Fruit fly (Drosophila melanogaster) whole organism, embryonic: ENCODE data around the gene CG15286.

Experiments
- Abd-B ChIP-seq: fragments of 200-800 bp; sonication (Bioruptor generic); optimal IDR thresholded peaks from 2 replicates; lab custom pipeline; 2018; ENCODE audit warnings: missing biosample characterization, mild to moderate bottlenecking, missing genetic modification characterization, moderate library complexity
- Atf-2 ChIP-seq: fragments of 200-800 bp; sonication (Bioruptor generic); optimal IDR thresholded peaks from 2 replicates; lab custom pipeline; 2016; ENCODE audit warnings: missing biosample characterization, missing genetic modification characterization
- CG11723 ChIP-seq: fragments of 200-800 bp; sonication (Bioruptor generic); optimal IDR thresholded peaks from 2 replicates; lab custom pipeline; 2017; ENCODE audit warnings: missing biosample characterization, mild to moderate bottlenecking, missing genetic modification characterization
- CG12659 ChIP-seq: fragments of 200-800 bp; sonication (Bioruptor generic); optimal IDR thresholded peaks from 3 replicates; lab custom pipeline; 2017; ENCODE audit warnings: mild to moderate bottlenecking, missing biosample characterization, missing genetic modification reagents, missing genetic modification characterization
- CG15696 ChIP-seq: fragments of 200-800 bp; sonication (Bioruptor generic); optimal IDR thresholded peaks from 2 replicates; lab custom pipeline; 2019; ENCODE audit warnings: missing biosample characterization, mild to moderate bottlenecking, missing genetic modification characterization, moderate library complexity
- CG1603 ChIP-seq: fragments of 200-800 bp; sonication (Bioruptor generic); optimal IDR thresholded peaks from 2 replicates; lab custom pipeline; 2019; ENCODE audit warnings: missing biosample characterization, mild to moderate bottlenecking, missing genetic modification characterization, moderate library complexity
- CG16863 ChIP-seq: fragments of 200-800 bp; sonication (Bioruptor generic); optimal IDR thresholded peaks from 3 replicates; lab custom pipeline; 2016; ENCODE audit warnings: missing biosample characterization, missing genetic modification characterization
- CG2129 ChIP-seq: fragments of 200-800 bp; sonication (Bioruptor generic); IDR thresholded peaks from 2 replicates; pipeline ENCODE4 v1.3.6; 2022; ENCODE audit warnings: missing biosample characterization, missing genetic modification characterization; ENCODE audit not compliant: partially characterized antibody
- CG2202 ChIP-seq: fragments of 200-800 bp; sonication (Bioruptor generic); optimal IDR thresholded peaks from 2 replicates; lab custom pipeline; 2018; ENCODE audit warnings: missing biosample characterization, mild to moderate bottlenecking, missing genetic modification characterization
- CG2678 ChIP-seq: fragments of 200-800 bp; sonication (Bioruptor generic); optimal IDR thresholded peaks from 3 replicates; lab custom pipeline; 2019; ENCODE audit warnings: missing biosample characterization, mild to moderate bottlenecking, missing genetic modification characterization, moderate library complexity
- CG31365 ChIP-seq: fragments of 200-800 bp; sonication (Bioruptor generic); optimal IDR thresholded peaks from 2 replicates; lab custom pipeline; 2018; ENCODE audit warnings: missing biosample characterization, mild to moderate bottlenecking, missing genetic modification characterization
- CG34224 ChIP-seq: fragments of 200-800 bp; sonication (Bioruptor generic); IDR thresholded peaks from 3 replicates; pipeline ENCODE4 v1.3.6; 2022; ENCODE audit warnings: missing biosample characterization, missing genetic modification characterization; ENCODE audit not compliant: partially characterized antibody
- CG34422 ChIP-seq: fragments of 200-800 bp; sonication (Bioruptor generic); IDR thresholded peaks from 3 replicates; pipeline ENCODE4 v1.3.6; 2022; ENCODE audit warnings: missing biosample characterization, missing genetic modification characterization
- CG6654 ChIP-seq: fragments of 200-800 bp; sonication (Bioruptor generic); optimal IDR thresholded peaks from 2 replicates; lab custom pipeline; 2017; ENCODE audit warnings: missing biosample characterization, mild to moderate bottlenecking, missing genetic modification characterization
- CG6791 ChIP-seq: fragments of 200-800 bp; sonication (Bioruptor generic); IDR thresholded peaks from 3 replicates; pipeline ENCODE4 v1.3.6; 2022; ENCODE audit warnings: missing biosample characterization, missing genetic modification characterization; ENCODE audit not compliant: partially characterized antibody
- CG7963 ChIP-seq: fragments of 200-800 bp; sonication (Bioruptor generic); IDR thresholded peaks from 3 replicates; pipeline ENCODE4 v1.3.6; 2022; ENCODE audit warnings: missing biosample characterization, missing genetic modification characterization; ENCODE audit not compliant: partially characterized antibody
- CG8089 ChIP-seq: fragments of 200-800 bp; sonication (Bioruptor generic); optimal IDR thresholded peaks from 3 replicates; lab custom pipeline; 2016; ENCODE audit warnings: missing biosample characterization, missing genetic modification characterization
- CG9817 ChIP-seq: fragments of 200-800 bp; sonication (Bioruptor generic); optimal IDR thresholded peaks from 2 replicates; lab custom pipeline; 2018; ENCODE audit warnings: missing biosample characterization, mild to moderate bottlenecking, missing genetic modification characterization, moderate library complexity
- CTCF ChIP-seq: fragments of 200-800 bp; sonication (Bioruptor generic); optimal IDR thresholded peaks from 2 replicates; lab custom pipeline; 2017; ENCODE audit warnings: missing biosample characterization, mild to moderate bottlenecking, missing genetic modification characterization, moderate library complexity
- CkIIα-i1 ChIP-seq: fragments of 200-800 bp; sonication (Bioruptor generic); IDR thresholded peaks from 2 replicates; pipeline ENCODE4 v1.3.6; 2022; ENCODE audit warnings: missing biosample characterization, missing genetic modification characterization
- Dbx ChIP-seq: fragments of 200-800 bp; sonication (Bioruptor generic); IDR thresholded peaks from 3 replicates; pipeline ENCODE4 v1.3.6; 2022; ENCODE audit warnings: missing biosample characterization, missing genetic modification characterization
- Dll ChIP-seq: fragments of 200-800 bp; sonication (Bioruptor generic); IDR thresholded peaks from 4 replicates; pipeline ENCODE4 v1.3.6; 2022; ENCODE audit warnings: missing biosample characterization, missing genetic modification characterization; ENCODE audit not compliant: partially characterized antibody
- Doc3 ChIP-seq: fragments of 200-800 bp; sonication (Bioruptor generic); IDR thresholded peaks from 3 replicates; pipeline ENCODE4 v1.3.6; 2022; ENCODE audit warnings: missing biosample characterization, missing genetic modification characterization; ENCODE audit not compliant: partially characterized antibody
- ERR ChIP-seq: fragments of 200-800 bp; sonication (Bioruptor generic); optimal IDR thresholded peaks from 2 replicates; lab custom pipeline; 2016; ENCODE audit warnings: missing biosample characterization, missing genetic modification characterization
- HLH4C ChIP-seq: fragments of 200-800 bp; sonication (Bioruptor generic); IDR thresholded peaks from 3 replicates; pipeline ENCODE4 v1.3.6; 2022; ENCODE audit warnings: missing biosample characterization, missing genetic modification characterization; ENCODE audit not compliant: partially characterized antibody
- HmgZ ChIP-seq: fragments of 200-800 bp; sonication (Bioruptor generic); optimal IDR thresholded peaks from 2 replicates; lab custom pipeline; 2018; ENCODE audit warnings: missing biosample characterization, mild to moderate bottlenecking, missing genetic modification characterization
- Hsf ChIP-seq: fragments of 200-800 bp; sonication (Bioruptor generic); optimal IDR thresholded peaks from 3 replicates; lab custom pipeline; 2016; ENCODE audit warnings: missing biosample characterization, missing genetic modification characterization
- Jarid2 ChIP-seq: fragments of 200-800 bp; sonication (Bioruptor generic); optimal IDR thresholded peaks from 3 replicates; lab custom pipeline; 2017; ENCODE audit warnings: mild to moderate bottlenecking, missing biosample characterization, missing genetic modification reagents, missing genetic modification characterization
- MESR4 ChIP-seq: fragments of 200-800 bp; sonication (Bioruptor generic); optimal IDR thresholded peaks from 2 replicates; lab custom pipeline; 2018; ENCODE audit warnings: missing biosample characterization, mild to moderate bottlenecking, missing genetic modification characterization, moderate library complexity
- Myb ChIP-seq: fragments of 200-800 bp; sonication (Bioruptor generic); optimal IDR thresholded peaks from 2 replicates; lab custom pipeline; 2016; ENCODE audit warnings: missing biosample characterization, missing genetic modification characterization
- Nf-YA ChIP-seq: fragments of 200-800 bp; sonication (Bioruptor generic); IDR thresholded peaks from 2 replicates; pipeline ENCODE4 v1.3.6; 2022; ENCODE audit warnings: missing biosample characterization, missing genetic modification characterization
- Opbp ChIP-seq: fragments of 200-800 bp; sonication (Bioruptor generic); IDR thresholded peaks from 3 replicates; pipeline ENCODE4 v1.3.6; 2022; ENCODE audit warnings: missing biosample characterization, missing genetic modification characterization; ENCODE audit not compliant: partially characterized antibody
- Sin3A ChIP-seq: fragments of >200 bp; optimal IDR thresholded peaks from 2 replicates; lab custom pipeline; 2018
- Six4 ChIP-seq: fragments of 200-800 bp; sonication (Bioruptor generic); optimal IDR thresholded peaks from 2 replicates; lab custom pipeline; 2016; ENCODE audit warnings: missing biosample characterization, missing genetic modification characterization
- Sry-δ ChIP-seq: fragments of 200-800 bp; sonication (Bioruptor generic); optimal IDR thresholded peaks from 2 replicates; lab custom pipeline; 2016; ENCODE audit warnings: missing biosample characterization, missing genetic modification characterization
- Vsx1 ChIP-seq: fragments of 200-800 bp; sonication (Bioruptor generic); optimal IDR thresholded peaks from 2 replicates; lab custom pipeline; 2017; ENCODE audit warnings: missing biosample characterization, mild to moderate bottlenecking, missing genetic modification characterization, missing genetic modification reagents
- YL-1 ChIP-seq: fragments of 200-800 bp; sonication (Bioruptor generic); optimal IDR thresholded peaks from 3 replicates; lab custom pipeline; 2017; ENCODE audit warnings: missing biosample characterization, mild to moderate bottlenecking, missing genetic modification characterization
- ash1 ChIP-seq: fragments of 200-800 bp; sonication (Bioruptor generic); optimal IDR thresholded peaks from 2 replicates; lab custom pipeline; 2018; ENCODE audit warnings: missing biosample characterization, mild to moderate bottlenecking, missing genetic modification characterization
- chinmo ChIP-seq: fragments of 200-800 bp; sonication (Bioruptor generic); IDR thresholded peaks from 4 replicates; pipeline ENCODE4 v1.3.6; 2022; ENCODE audit warnings: missing biosample characterization, missing genetic modification characterization; ENCODE audit not compliant: partially characterized antibody
- danr ChIP-seq: fragments of 200-800 bp; sonication (Bioruptor generic); IDR thresholded peaks from 2 replicates; pipeline ENCODE4 v1.3.6; 2022; ENCODE audit warnings: missing biosample characterization, missing genetic modification characterization
- dati ChIP-seq: fragments of 200-800 bp; sonication (Bioruptor generic); IDR thresholded peaks from 2 replicates; pipeline ENCODE4 v1.3.6; 2022; ENCODE audit warnings: missing biosample characterization, missing genetic modification characterization
- gfzf ChIP-seq: fragments of 200-800 bp; sonication (Bioruptor generic); optimal IDR thresholded peaks from 2 replicates; lab custom pipeline; 2016; ENCODE audit warnings: missing biosample characterization, mild to moderate bottlenecking, missing genetic modification characterization, moderate library complexity
- grau ChIP-seq: fragments of 200-800 bp; optimal IDR thresholded peaks from 3 replicates; lab custom pipeline; 2019; ENCODE audit warnings: missing biosample characterization, mild to moderate bottlenecking, missing genetic modification characterization, moderate library complexity
- nerfin-2 ChIP-seq: fragments of 200-800 bp; sonication (Bioruptor generic); IDR thresholded peaks from 2 replicates; pipeline ENCODE4 v1.3.6; 2022; ENCODE audit warnings: missing biosample characterization, missing genetic modification characterization; ENCODE audit not compliant: partially characterized antibody
- pzg ChIP-seq: fragments of 200-800 bp; sonication (Bioruptor generic); optimal IDR thresholded peaks from 3 replicates; lab custom pipeline; 2018; ENCODE audit warnings: missing biosample characterization, mild to moderate bottlenecking, missing genetic modification characterization, moderate library complexity
- sr ChIP-seq: fragments of 200-800 bp; sonication (Bioruptor generic); IDR thresholded peaks from 3 replicates; pipeline ENCODE4 v1.3.6; 2022; ENCODE audit warnings: missing biosample characterization, missing genetic modification characterization
- tll ChIP-seq, 2 experiments: fragments of 200-800 bp in 1 of 2; fragments of >200 bp in 1 of 2; sonication (Bioruptor generic) in 1 of 2; optimal IDR thresholded peaks; 2 replicates each; lab custom pipeline; 2017 to 2019; ENCODE audit warnings: missing biosample characterization in 2 of 2, missing genetic modification characterization in 2 of 2, mild to moderate bottlenecking in 1 of 2, moderate library complexity in 1 of 2
- unc-4 ChIP-seq: fragments of 200-800 bp; sonication (Bioruptor generic); IDR thresholded peaks from 2 replicates; pipeline ENCODE4 v1.3.6; 2022; ENCODE audit warnings: missing biosample characterization, missing genetic modification characterization; ENCODE audit not compliant: partially characterized antibody
- usp ChIP-seq: fragments of >200 bp; optimal IDR thresholded peaks from 2 replicates; lab custom pipeline; 2017; ENCODE audit warnings: missing biosample characterization, missing genetic modification characterization

Gene CG15286

DNA sequence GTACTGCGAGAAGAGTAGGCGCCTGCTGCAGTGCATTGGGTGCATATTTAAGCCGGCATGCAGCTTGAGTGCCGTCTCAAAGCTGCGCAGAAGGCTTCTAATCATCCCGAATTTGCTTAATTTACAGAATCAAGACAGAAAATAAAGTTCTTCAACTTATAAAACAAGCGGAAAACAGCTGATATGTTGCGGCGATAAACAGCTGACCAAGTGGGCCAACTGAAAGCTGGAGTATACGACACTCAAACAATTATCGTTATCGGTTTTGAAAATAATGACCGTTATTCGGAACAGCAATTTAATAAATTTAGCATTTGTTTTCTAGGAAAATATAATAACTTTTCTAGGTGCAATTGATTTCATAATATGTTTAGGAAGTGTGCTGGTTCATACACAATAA, 10.6 kb downstream of the CG15286 start, which contains the start of gene mTTF (continued):
- no peak for TF ChIP-seq sr (GFP tag; lab: Robert Waterston, UW)
- TF ChIP-seq pzg: peak; percentile 82
- no peak for TF ChIP-seq Abd-B
- no peak for TF ChIP-seq Dbx
- peak; percentile 33 for TF ChIP-seq Sin3A (lab: Kevin White, UChicago)
- TF ChIP-seq Hsf (GFP tag; lab: Kevin White, UChicago): no peak
- peak; percentile 60; the same call in 3 of the 4 replicates for TF ChIP-seq Dll (GFP tag; lab: Robert Waterston, UW)
- TF ChIP-seq CG31365 (tag; lab: Kevin White, UChicago): no peak
- TF ChIP-seq CTCF: peak; percentile 37
- 0 out of 4 replicates have a peak, but pooled peaks have one; percentile 57 for TF ChIP-seq chinmo
- no peak for TF ChIP-seq CG16863 (GFP tag; lab: Kevin White, UChicago)
- 0 out of 3 replicates have a peak, but pooled peaks have one; percentile 41 for TF ChIP-seq Doc3 (GFP tag; lab: Robert Waterston, UW)
- peak; percentile 72 for TF ChIP-seq CG1603 (tag; lab: Kevin White, UChicago)
- no peak for TF ChIP-seq CG6654 (GFP tag; lab: Kevin White, UChicago)
- no peak for TF ChIP-seq CG8089 (GFP tag; lab: Kevin White, UChicago)
- no peak for TF ChIP-seq CG2129 (GFP tag; lab: Robert Waterston, UW)
- TF ChIP-seq usp: no peak
- TF ChIP-seq gfzf (GFP tag; lab: Kevin White, UChicago): peak; percentile 34
- no peak for TF ChIP-seq grau (tag; lab: Kevin White, UChicago)
- TF ChIP-seq CkIIα-i1 (GFP tag; lab: Robert Waterston, UW): no peak
- no peak for TF ChIP-seq Atf-2 (GFP tag; lab: Kevin White, UChicago)
- TF ChIP-seq Myb (GFP tag; lab: Kevin White, UChicago): peak; percentile 99
- no peak for TF ChIP-seq CG2202 (tag; lab: Kevin White, UChicago)
- peak; percentile 43; the same call in 1 of the 2 replicates for TF ChIP-seq unc-4
- TF ChIP-seq CG9817 (tag; lab: Kevin White, UChicago): no peak
- peak; percentile 56; the same call in 1 of the 3 replicates for TF ChIP-seq HLH4C (GFP tag; lab: Robert Waterston, UW)
- no peak for TF ChIP-seq Jarid2 (GFP tag; lab: Kevin White, UChicago)
- TF ChIP-seq CG15696 (tag; lab: Kevin White, UChicago): no peak
- TF ChIP-seq Sry-δ (GFP tag; lab: Kevin White, UChicago): peak; percentile 47
- TF ChIP-seq CG34224 (GFP tag; lab: Robert Waterston, UW): peak; percentile 45; the same call in 1 of the 3 replicates
- peak; percentile 53 for TF ChIP-seq MESR4 (GFP tag; lab: Kevin White, UChicago)
- no peak for TF ChIP-seq ERR
- peak; percentile 1 for TF ChIP-seq CG12659 (GFP tag; lab: Kevin White, UChicago)
- no peak for TF ChIP-seq tll (GFP tag; optimal IDR thresholded peaks at IDR 0.05; lab: Kevin White, UChicago)
- no peak for TF ChIP-seq ash1
- peak; percentile 46; the same call in 2 of the 3 replicates for TF ChIP-seq Opbp (GFP tag; lab: Robert Waterston, UW)
- TF ChIP-seq dati: no peak
- TF ChIP-seq danr (GFP tag; lab: Robert Waterston, UW): no peak
- TF ChIP-seq Vsx1 (GFP tag; lab: Kevin White, UChicago): no peak
- peak; percentile 28 for TF ChIP-seq YL-1 (GFP tag; lab: Kevin White, UChicago)
- TF ChIP-seq Six4 (GFP tag; lab: Kevin White, UChicago): no peak
- 0 out of 2 replicates have a peak, but pooled peaks have one; percentile 10 for TF ChIP-seq nerfin-2 (GFP tag; lab: Robert Waterston, UW)
- TF ChIP-seq CG6791 (GFP tag; lab: Robert Waterston, UW): peak; percentile 58; the same call in 2 of the 3 replicates
- no peak for TF ChIP-seq CG2678 (tag; lab: Kevin White, UChicago)
- TF ChIP-seq CG11723 (GFP tag; lab: Kevin White, UChicago): no peak
- TF ChIP-seq CG34422 (GFP tag; lab: Robert Waterston, UW): 0 out of 3 replicates have a peak, but pooled peaks have one; percentile 42
- TF ChIP-seq CG7963: peak; percentile 37; the same call in 1 of the 3 replicates
- TF ChIP-seq HmgZ: peak; percentile 59
- no peak for TF ChIP-seq Nf-YA
